Worm (Caenorhabditis elegans) whole organism, L2 larva: ENCODE data around the gene ZC477.2.

Experiments
- C34F6.9 ChIP-seq: fragments of 150-350 bp; optimal IDR thresholded peaks from 2 replicates; lab custom pipeline; 2014; ENCODE audit warnings: missing biosample characterization, missing genetic modification characterization
- F13H6.1 ChIP-seq: sonication (generic microtip); optimal IDR thresholded peaks from 2 replicates; lab custom pipeline; 2016; ENCODE audit warnings: missing genetic modification characterization, missing compliant biosample characterization
- R02D3.7 ChIP-seq: fragments of 150-350 bp; optimal IDR thresholded peaks from 2 replicates; lab custom pipeline; 2014; ENCODE audit warnings: missing biosample characterization, missing genetic modification characterization
- Y55F3AM.14 ChIP-seq: fragments of 200-800 bp; sonication (Bioruptor generic); optimal IDR thresholded peaks from 2 replicates; lab custom pipeline; 2018; ENCODE audit warnings: mild to moderate bottlenecking, missing genetic modification characterization, missing compliant biosample characterization
- ZK546.5 ChIP-seq: sonication (generic microtip); optimal IDR thresholded peaks from 2 replicates; lab custom pipeline; 2017; ENCODE audit warnings: missing biosample characterization, missing genetic modification characterization
- alr-1 ChIP-seq: fragments of 150-350 bp; optimal IDR thresholded peaks from 2 replicates; lab custom pipeline; 2014; ENCODE audit warnings: missing biosample characterization, missing genetic modification characterization
- ama-1 ChIP-seq: fragments of 150-350 bp; optimal IDR thresholded peaks from 2 replicates; lab custom pipeline; 2018; ENCODE audit warnings: inconsistent platforms
- blmp-1 ChIP-seq: sonication (generic microtip); optimal IDR thresholded peaks from 2 replicates; lab custom pipeline; 2017; ENCODE audit warnings: missing genetic modification characterization, mild to moderate bottlenecking, missing compliant biosample characterization, antibody characterized with exemption, moderate library complexity; ENCODE audit not compliant: insufficient read depth
- ceh-82 ChIP-seq: fragments of 150-350 bp; optimal IDR thresholded peaks from 2 replicates; lab custom pipeline; 2014; ENCODE audit warnings: missing biosample characterization, missing genetic modification characterization
- crh-2 ChIP-seq: sonication (generic microtip); optimal IDR thresholded peaks from 2 replicates; lab custom pipeline; 2017; ENCODE audit warnings: missing biosample characterization, missing genetic modification characterization
- dmd-4 ChIP-seq: sonication (generic microtip); optimal IDR thresholded peaks from 2 replicates; lab custom pipeline; 2017; ENCODE audit warnings: missing biosample characterization, missing genetic modification characterization
- egl-27 ChIP-seq: sonication (generic microtip); optimal IDR thresholded peaks from 3 replicates; lab custom pipeline; 2017; ENCODE audit warnings: missing biosample characterization, missing genetic modification reagents, missing genetic modification characterization
- fos-1 ChIP-seq: fragments of 150-350 bp; optimal IDR thresholded peaks from 2 replicates; lab custom pipeline; 2014; ENCODE audit warnings: missing biosample characterization, missing genetic modification characterization
- gmeb-1 ChIP-seq: fragments of 150-350 bp; optimal IDR thresholded peaks from 2 replicates; lab custom pipeline; 2014; ENCODE audit warnings: missing biosample characterization, missing genetic modification characterization
- lin-11 ChIP-seq: fragments of 150-350 bp; sonication (generic microtip); optimal IDR thresholded peaks from 2 replicates; lab custom pipeline; 2014; ENCODE audit warnings: missing biosample characterization, missing genetic modification characterization, inconsistent platforms, mixed read lengths
- lin-13 ChIP-seq: fragments of 150-350 bp; optimal IDR thresholded peaks from 2 replicates; lab custom pipeline; 2014; ENCODE audit warnings: missing biosample characterization, missing genetic modification reagents, missing genetic modification characterization
- lsy-2 ChIP-seq, 2 experiments: fragments of 150-350 bp in 1 of 2; sonication (generic microtip) in 1 of 2; optimal IDR thresholded peaks; 2 replicates each; lab custom pipeline; 2014 to 2017; ENCODE audit warnings: missing biosample characterization in 2 of 2, missing genetic modification characterization in 2 of 2
- mab-5 ChIP-seq: fragments of 150-350 bp; optimal IDR thresholded peaks from 2 replicates; lab custom pipeline; 2014; ENCODE audit warnings: missing biosample characterization, missing genetic modification characterization
- mdl-1 ChIP-seq, 2 experiments: fragments of 150-350 bp in 1 of 2; sonication (generic microtip) in 1 of 2; optimal IDR thresholded peaks; 2 replicates each; lab custom pipeline; 2017; ENCODE audit warnings: missing biosample characterization in 2 of 2, missing genetic modification characterization in 2 of 2
- nhr-10 ChIP-seq: sonication (generic microtip); optimal IDR thresholded peaks from 2 replicates; lab custom pipeline; 2017; ENCODE audit warnings: missing biosample characterization, missing genetic modification characterization
- nhr-11 ChIP-seq: fragments of 150-350 bp; optimal IDR thresholded peaks from 2 replicates; lab custom pipeline; 2014; ENCODE audit warnings: missing biosample characterization, missing genetic modification characterization
- nhr-129 ChIP-seq: fragments of 150-350 bp; optimal IDR thresholded peaks from 2 replicates; lab custom pipeline; 2014; ENCODE audit warnings: missing biosample characterization, missing genetic modification characterization
- nhr-21 ChIP-seq: fragments of 150-350 bp; optimal IDR thresholded peaks from 2 replicates; lab custom pipeline; 2014; ENCODE audit warnings: missing biosample characterization, missing genetic modification characterization
- nhr-23 ChIP-seq: fragments of 150-350 bp; optimal IDR thresholded peaks from 2 replicates; lab custom pipeline; 2014; ENCODE audit warnings: missing biosample characterization, missing genetic modification reagents, missing genetic modification characterization
- nhr-237 ChIP-seq: fragments of 150-350 bp; optimal IDR thresholded peaks from 2 replicates; lab custom pipeline; 2014; ENCODE audit warnings: missing biosample characterization, missing genetic modification characterization
- nhr-25 ChIP-seq: fragments of 150-350 bp; sonication (generic microtip); optimal IDR thresholded peaks from 3 replicates; lab custom pipeline; 2014; ENCODE audit warnings: missing biosample characterization, missing genetic modification characterization
- nhr-6 ChIP-seq: fragments of 150-350 bp; optimal IDR thresholded peaks from 2 replicates; lab custom pipeline; 2014; ENCODE audit warnings: missing biosample characterization, missing genetic modification characterization
- sem-4 ChIP-seq: fragments of 150-350 bp; optimal IDR thresholded peaks from 2 replicates; lab custom pipeline; 2014; ENCODE audit warnings: missing biosample characterization, missing genetic modification reagents, missing genetic modification characterization
- skn-1 ChIP-seq: sonication (generic microtip); optimal IDR thresholded peaks from 2 replicates; lab custom pipeline; 2017; ENCODE audit warnings: missing biosample characterization, missing genetic modification characterization
- sma-3 ChIP-seq: sonication (generic microtip); optimal IDR thresholded peaks from 2 replicates; lab custom pipeline; 2016; ENCODE audit warnings: missing genetic modification reagents, missing genetic modification characterization, missing compliant biosample characterization
- sma-9 ChIP-seq, 2 experiments: fragments of 150-350 bp in 1 of 2; sonication (generic microtip) in 1 of 2; optimal IDR thresholded peaks; 2 replicates each; lab custom pipeline; 2014 to 2016; ENCODE audit warnings: missing genetic modification characterization in 2 of 2, mild to moderate bottlenecking in 1 of 2, missing biosample characterization in 1 of 2, missing compliant biosample characterization in 1 of 2, missing genetic modification reagents in 1 of 2, moderate library complexity in 1 of 2
- zag-1 ChIP-seq: fragments of 150-350 bp; optimal IDR thresholded peaks from 2 replicates; lab custom pipeline; 2014; ENCODE audit warnings: missing biosample characterization, missing genetic modification characterization
- ztf-1 ChIP-seq: fragments of 200-800 bp; sonication (Bioruptor generic); conservative IDR thresholded peaks from 2 replicates; pipeline ENCODE4 v1.3.6; 2022; ENCODE audit warnings: missing genetic modification characterization, missing compliant biosample characterization
- ztf-4 ChIP-seq: fragments of 150-350 bp; optimal IDR thresholded peaks from 2 replicates; lab custom pipeline; 2014; ENCODE audit warnings: missing biosample characterization, missing genetic modification characterization

The ZC477.2 gene

DNA sequence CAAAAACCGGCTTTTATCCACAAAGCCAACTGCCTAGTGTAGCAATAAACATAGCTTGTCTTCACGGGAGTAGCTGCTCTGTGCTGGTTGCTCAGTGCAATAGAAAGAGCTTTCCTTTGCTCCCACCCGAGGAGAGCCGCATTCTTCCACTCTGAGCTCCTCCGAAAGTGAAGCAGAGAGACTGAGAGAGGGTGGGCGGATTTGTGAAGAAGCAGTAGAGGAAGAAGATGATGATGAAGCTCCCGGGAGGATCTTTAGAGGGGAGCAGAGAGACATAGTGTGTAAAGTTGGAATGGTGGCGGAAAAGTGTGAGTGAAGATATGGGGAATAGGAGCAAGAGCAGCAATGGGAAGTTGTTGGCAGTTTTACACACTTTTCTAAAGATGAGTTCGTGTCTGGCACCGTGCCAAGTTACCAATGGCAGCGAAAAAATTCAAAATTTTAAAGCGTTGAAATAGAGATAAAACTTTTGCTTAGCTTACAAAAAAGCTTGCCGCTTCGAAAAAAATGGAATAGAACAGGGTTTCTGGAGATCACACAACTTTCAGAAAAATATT is 9.4 kb upstream of the ZC477.2 start, which contains the start of gene ZC477.4:
Gene ZC477.4 (minus strand): TSS at position 276 of the 557 bp plus-strand sequence.
- TF ChIP-seq F13H6.1 (tag; lab: Kevin White, UChicago) (peak; percentile 74), blmp-1 (no peak), C34F6.9 (tag; lab: Kevin White, UChicago) (peak; percentile 41), nhr-129 (tag; lab: Kevin White, UChicago) (peak; percentile 67), sma-9 (GFP tag; optimal IDR thresholded peaks at IDR 0.05; lab: Kevin White, UChicago) (peak; percentile 48), sma-9 (tag; optimal IDR thresholded peaks at IDR 0.05; lab: Kevin White, UChicago) (no peak), R02D3.7 (tag; lab: Kevin White, UChicago) (no peak)
- TF ChIP-seq, all 48 proteins: peak for 4

DNA sequence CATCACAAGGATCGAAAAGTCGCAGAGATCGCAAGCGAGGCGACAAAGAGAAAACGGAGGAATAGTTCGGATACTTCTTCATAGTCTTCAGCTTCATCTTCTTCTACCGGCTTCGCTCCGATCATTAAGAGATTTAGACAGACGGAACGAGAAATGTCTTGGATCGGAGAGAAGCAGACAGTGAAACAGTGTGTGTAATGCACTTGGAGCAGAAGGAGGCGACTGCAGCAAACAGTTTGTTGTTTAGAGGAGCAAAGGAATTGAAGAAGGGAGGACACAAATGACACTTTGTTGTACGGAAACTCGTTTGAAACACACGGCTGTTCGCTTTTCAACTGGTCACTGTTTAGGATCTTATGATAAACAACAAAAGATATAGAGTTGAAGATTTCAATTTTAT is 8.6 kb upstream of the ZC477.2 start:
- TF ChIP-seq nhr-21 (tag; lab: Kevin White, UChicago) (no peak), ZK546.5 (tag; lab: Kevin White, UChicago) (no peak), dmd-4 (no peak), nhr-129 (tag; lab: Kevin White, UChicago) (peak; percentile 60), skn-1 (tag; lab: Kevin White, UChicago) (no peak), fos-1 (tag; lab: Kevin White, UChicago) (peak; percentile 12), ceh-82 (no peak), sma-3 (GFP tag; lab: Kevin White, UChicago) (no peak), nhr-237 (tag; lab: Kevin White, UChicago) (no peak), sma-9 (GFP tag; optimal IDR thresholded peaks at IDR 0.05; lab: Kevin White, UChicago) (peak; percentile 71), sma-9 (tag; optimal IDR thresholded peaks at IDR 0.05; lab: Kevin White, UChicago) (no peak), mdl-1 (tag; optimal IDR thresholded peaks at IDR 0.05; lab: Kevin White, UChicago) (no peak), lsy-2 (tag; optimal IDR thresholded peaks at IDR 0.05; lab: Kevin White, UChicago) (peak in 1 of 2 experiments; percentile 53), C34F6.9 (tag; lab: Kevin White, UChicago) (peak; percentile 40), blmp-1 (no peak), F13H6.1 (tag; lab: Kevin White, UChicago) (peak; percentile 92), crh-2 (no peak)
- TF ChIP-seq, all 48 proteins: peak for 6

DNA sequence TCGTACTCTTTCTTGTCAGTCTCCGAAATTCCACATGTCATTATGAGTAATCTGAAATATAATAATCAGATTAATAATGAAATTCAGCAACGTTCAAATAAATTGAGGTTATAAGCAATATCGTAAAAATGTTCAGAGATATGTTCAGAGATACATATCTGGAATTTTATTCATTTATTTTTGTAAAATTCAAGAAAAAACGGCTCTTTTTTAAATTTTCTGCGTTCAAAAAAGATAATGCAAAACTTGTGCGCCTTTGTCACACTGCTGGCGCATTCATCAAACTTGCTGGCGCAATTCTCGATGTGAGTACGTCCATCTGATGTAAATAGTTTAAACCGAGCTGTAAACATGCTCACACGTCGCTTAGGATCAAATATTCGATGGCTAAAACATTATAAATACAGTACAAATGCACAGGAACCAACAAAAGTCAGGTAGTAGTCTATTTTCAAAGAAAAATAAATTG is 4.7 kb upstream of the ZC477.2 start, which contains the start of the genes rde-8 and ZC477.3:
Gene rde-8 (minus strand): TSS at position 51 of the 469 bp plus-strand sequence.
Gene ZC477.3 (plus strand): TSS at position 282 of the 469 bp plus-strand sequence.
- TF ChIP-seq Y55F3AM.14 (GFP tag; lab: Kevin White, UChicago) (no peak), lin-13 (peak; percentile 50), dmd-4 (no peak), sem-4 (tag; lab: Kevin White, UChicago) (peak; percentile 14), zag-1 (tag; lab: Kevin White, UChicago) (no peak), lsy-2 (tag; optimal IDR thresholded peaks at IDR 0.05; lab: Kevin White, UChicago) (peak; percentile 67 to 89), gmeb-1 (tag; lab: Kevin White, UChicago) (peak; percentile 83), nhr-129 (tag; lab: Kevin White, UChicago) (peak; percentile 57), nhr-10 (peak; percentile 47), ztf-1 (GFP tag; lab: Robert Waterston, UW) (no peak), nhr-237 (tag; lab: Kevin White, UChicago) (no peak), nhr-25 (peak; percentile 70), nhr-6 (tag; lab: Kevin White, UChicago) (no peak), alr-1 (tag; lab: Kevin White, UChicago) (no peak), sma-3 (GFP tag; lab: Kevin White, UChicago) (peak; percentile 36), fos-1 (tag; lab: Kevin White, UChicago) (peak; percentile 47), mab-5 (tag; lab: Kevin White, UChicago) (peak; percentile 41), F13H6.1 (tag; lab: Kevin White, UChicago) (peak; percentile 66), lin-11 (tag; lab: Kevin White, UChicago) (peak; percentile 32), R02D3.7 (tag; lab: Kevin White, UChicago) (peak; percentile 23), nhr-23 (no peak), sma-9 (GFP tag; optimal IDR thresholded peaks at IDR 0.05; lab: Kevin White, UChicago) (peak; percentile 80), sma-9 (tag; optimal IDR thresholded peaks at IDR 0.05; lab: Kevin White, UChicago) (no peak), nhr-11 (tag; lab: Kevin White, UChicago) (no peak), egl-27 (tag; lab: Kevin White, UChicago) (peak; percentile 45), crh-2 (peak; percentile 80), ztf-4 (tag; lab: Kevin White, UChicago) (no peak), C34F6.9 (tag; lab: Kevin White, UChicago) (peak; percentile 85), ama-1 (lab: Kevin White, UChicago) (peak; percentile 22), nhr-21 (tag; lab: Kevin White, UChicago) (peak; percentile 54), ZK546.5 (tag; lab: Kevin White, UChicago) (peak; percentile 15)
